Worm (Caenorhabditis elegans) whole organism, mixed stage, embryonic: ENCODE data around the gene frpr-21.

Experiments used
- blmp-1 ChIP-seq: fragments of 150-350 bp; optimal IDR thresholded peaks from 2 replicates; lab custom pipeline; 2014; ENCODE audit warnings: missing biosample characterization, missing genetic modification characterization
- elt-1 ChIP-seq: sonication (generic microtip); optimal IDR thresholded peaks from 2 replicates; lab custom pipeline; 2017; ENCODE audit warnings: missing genetic modification characterization, mild to moderate bottlenecking, missing compliant biosample characterization, antibody characterized with exemption, moderate library complexity, borderline replicate concordance; ENCODE audit not compliant: insufficient read depth
- elt-3 ChIP-seq: fragments of 150-350 bp; optimal IDR thresholded peaks from 2 replicates; lab custom pipeline; 2014; ENCODE audit warnings: missing biosample characterization, missing genetic modification characterization
- lin-13 ChIP-seq: fragments of 150-350 bp; optimal IDR thresholded peaks from 2 replicates; lab custom pipeline; 2014; ENCODE audit warnings: missing biosample characterization, missing genetic modification characterization
- mab-5 ChIP-seq: fragments of 150-350 bp; optimal IDR thresholded peaks from 2 replicates; lab custom pipeline; 2014; ENCODE audit warnings: missing biosample characterization, missing genetic modification characterization
- mep-1 ChIP-seq: fragments of 150-350 bp; optimal IDR thresholded peaks from 2 replicates; lab custom pipeline; 2017; ENCODE audit warnings: missing biosample characterization, missing genetic modification reagents, missing genetic modification characterization, inconsistent platforms
- mls-2 ChIP-seq: sonication (generic microtip); optimal IDR thresholded peaks from 2 replicates; lab custom pipeline; 2016; ENCODE audit warnings: mild to moderate bottlenecking, missing genetic modification characterization, moderate library complexity, missing compliant biosample characterization
- nhr-237 ChIP-seq: fragments of 150-350 bp; optimal IDR thresholded peaks from 2 replicates; lab custom pipeline; 2014; ENCODE audit warnings: missing biosample characterization, missing genetic modification characterization
- nhr-76 ChIP-seq: sonication (generic microtip); optimal IDR thresholded peaks from 2 replicates; lab custom pipeline; 2017; ENCODE audit warnings: missing biosample characterization, missing genetic modification characterization
- pha-4 ChIP-seq: fragments of 150-350 bp; optimal IDR thresholded peaks from 2 replicates; lab custom pipeline; 2018; ENCODE audit warnings: missing biosample characterization, missing genetic modification reagents, missing genetic modification characterization
- tbx-8 ChIP-seq: fragments of 200-800 bp; sonication (Bioruptor generic); optimal IDR thresholded peaks from 2 replicates; lab custom pipeline; 2018; ENCODE audit warnings: mild to moderate bottlenecking, missing genetic modification characterization, moderate library complexity, missing compliant biosample characterization
- unc-39 ChIP-seq: fragments of 150-350 bp; optimal IDR thresholded peaks from 2 replicates; lab custom pipeline; 2014; ENCODE audit warnings: missing biosample characterization, missing genetic modification characterization

ce11 chrII:10466552-10466951 lies 44.7 kb upstream of the frpr-21 start, which contains the start of gene tnc-2:
- TF ChIP-seq blmp-1 (no peak), nhr-76 (no peak), nhr-237 (tag; lab: Kevin White, UChicago) (no peak), lin-13 (no peak), tbx-8 (GFP tag; lab: Kevin White, UChicago) (no peak), pha-4 (no peak), mls-2 (tag; lab: Kevin White, UChicago) (no peak), unc-39 (no peak), mab-5 (tag; lab: Kevin White, UChicago) (no peak), elt-1 (tag; lab: Kevin White, UChicago) (no peak), elt-3 (tag; lab: Kevin White, UChicago) (no peak), mep-1 (tag; lab: Kevin White, UChicago) (no peak)
